Worm (Caenorhabditis elegans) whole organism, late embryonic: ENCODE data around the gene C56A3.4.

ENCODE experiments used
- C08G9.2 ChIP-seq: sonication (generic microtip); optimal IDR thresholded peaks from 2 replicates; lab custom pipeline; 2016; ENCODE audit warnings: mild to moderate bottlenecking, missing genetic modification characterization, moderate library complexity, missing compliant biosample characterization
- T23F11.4 ChIP-seq: fragments of 200-800 bp; sonication (Bioruptor generic); optimal IDR thresholded peaks from 2 replicates; lab custom pipeline; 2018; ENCODE audit warnings: mild to moderate bottlenecking, missing genetic modification characterization, missing compliant biosample characterization
- ceh-2 ChIP-seq: sonication (generic microtip); optimal IDR thresholded peaks from 2 replicates; lab custom pipeline; 2016; ENCODE audit warnings: missing genotype, missing genetic modification characterization, missing compliant biosample characterization
- elt-2 ChIP-seq: sonication (generic microtip); optimal IDR thresholded peaks from 2 replicates; lab custom pipeline; 2016; ENCODE audit warnings: missing genetic modification reagents, missing genetic modification characterization, missing compliant biosample characterization
- fkh-10 ChIP-seq: fragments of 150-350 bp; optimal IDR thresholded peaks from 2 replicates; lab custom pipeline; 2014; ENCODE audit warnings: missing biosample characterization, missing genetic modification reagents, missing genetic modification characterization
- nfya-1 ChIP-seq: sonication (generic microtip); optimal IDR thresholded peaks from 2 replicates; lab custom pipeline; 2017; ENCODE audit warnings: missing genetic modification characterization, mild to moderate bottlenecking, missing compliant biosample characterization, antibody characterized with exemption, moderate library complexity
- pha-4 ChIP-seq: fragments of 150-350 bp; optimal IDR thresholded peaks from 2 replicates; lab custom pipeline; 2018; ENCODE audit warnings: missing biosample characterization, missing genetic modification reagents, missing genetic modification characterization
- ref-2 ChIP-seq: sonication (generic microtip); optimal IDR thresholded peaks from 2 replicates; lab custom pipeline; 2016; ENCODE audit warnings: missing genetic modification characterization, missing compliant biosample characterization
- ttx-3 ChIP-seq: sonication (generic microtip); optimal IDR thresholded peaks from 2 replicates; lab custom pipeline; 2016; ENCODE audit warnings: missing genetic modification reagents, missing genetic modification characterization, missing compliant biosample characterization
- unc-3 ChIP-seq, 2 experiments: fragments of 200-800 bp in 1 of 2; sonication (Bioruptor generic) in 1 of 2; sonication (generic microtip) in 1 of 2; conservative IDR thresholded peaks in 1 of 2; optimal IDR thresholded peaks in 1 of 2; 2 replicates each; pipeline versions ENCODE4 v1.3.6 to Lab custom; 2016 to 2022; ENCODE audit warnings: missing compliant biosample characterization in 2 of 2, missing genetic modification characterization in 2 of 2, missing genetic modification reagents in 1 of 2
- unc-86 ChIP-seq: sonication (generic microtip); optimal IDR thresholded peaks from 2 replicates; lab custom pipeline; 2016; ENCODE audit warnings: missing genetic modification characterization, missing compliant biosample characterization

DNA sequence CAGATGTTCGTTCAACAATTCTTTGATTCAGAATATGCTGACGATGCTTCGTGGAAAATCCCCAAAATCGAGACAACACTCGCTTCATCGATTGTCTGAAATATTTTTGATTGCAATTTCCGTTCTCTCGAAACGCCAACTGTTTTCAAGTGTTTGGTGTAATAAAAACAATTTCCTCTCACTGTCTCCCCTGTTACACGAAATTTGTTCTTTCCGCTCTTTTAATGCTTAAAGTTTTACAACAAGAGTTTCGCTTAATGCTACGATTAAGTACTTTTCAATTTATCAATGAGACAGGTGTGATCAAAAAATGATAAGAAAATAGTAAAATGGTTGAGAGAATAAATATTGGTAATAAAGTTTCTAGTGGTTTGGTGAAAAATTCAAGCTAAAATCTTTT lies 4.7 kb upstream of the C56A3.4 start, which contains the start of gene C56A3.6:
- TF ChIP-seq T23F11.4 (GFP tag; lab: Kevin White, UChicago) (no peak), fkh-10 (GFP tag; lab: Kevin White, UChicago) (no peak), pha-4 (no peak), ceh-2 (tag; lab: Kevin White, UChicago) (no peak), elt-2 (tag; lab: Kevin White, UChicago) (no peak), unc-86 (tag; lab: Kevin White, UChicago) (no peak), C08G9.2 (tag; lab: Kevin White, UChicago) (no peak), ttx-3 (no peak), unc-3 (GFP tag; conservative IDR thresholded peaks at IDR 0.05; lab: Robert Waterston, UW) (no peak), unc-3 (tag; optimal IDR thresholded peaks at IDR 0.05; lab: Kevin White, UChicago) (no peak), nfya-1 (tag; lab: Kevin White, UChicago) (no peak), ref-2 (tag; lab: Kevin White, UChicago) (no peak)
